Worm (Caenorhabditis elegans): Measurements from ENCODE around the gene F25B5.5.

The F25B5.5 gene

ce11 chrIII:5945865-5946264 is at the start of gene F25B5.5:
TSS of gene F25B5.5 (minus strand) at chrIII:5946124.
- TF ChIP-seq mab-5 (tag; optimal IDR thresholded peaks at IDR 0.05) (no peak), sptf-1 (tag; optimal IDR thresholded peaks at IDR 0.05) (no peak), mep-1 (tag; optimal IDR thresholded peaks at IDR 0.05) (no peak), sem-2 (GFP tag; optimal IDR thresholded peaks at IDR 0.05) (no peak), lin-32 (GFP tag; optimal IDR thresholded peaks at IDR 0.05) (no peak), cnd-1 (tag; optimal IDR thresholded peaks at IDR 0.05) (no peak)

- TF ChIP-seq snpc-4 (tag; optimal IDR thresholded peaks at IDR 0.05) (no peak), unc-39 (tag; optimal IDR thresholded peaks at IDR 0.05) (no peak), nhr-2 (tag; optimal IDR thresholded peaks at IDR 0.05) (no peak), pha-4 (tag; optimal IDR thresholded peaks at IDR 0.05) (no peak)
Observed at ce11 chrIII:5992913-5993312, 47.0 kb upstream of the F25B5.5 start, which contains the start of gene T04C9.1. TSS of gene T04C9.1 (plus strand) at chrIII:5993213.

ce11 chrIII:5992043-5992442 is 46.1 kb upstream of the F25B5.5 start:
- TF ChIP-seq sptf-1 (tag; optimal IDR thresholded peaks at IDR 0.05), result peak; percentile 3
- peak; percentile 94 for TF ChIP-seq ces-1 (GFP tag; optimal IDR thresholded peaks at IDR 0.05)
- TF ChIP-seq elt-3 (tag; optimal IDR thresholded peaks at IDR 0.05), result no peak

ce11 chrIII:5991142-5991930 is 45.4 kb upstream of the F25B5.5 start, which contains the start of gene T04C9.2:
TSS of gene T04C9.2 (plus strand) at chrIII:5991880.
- TF ChIP-seq pha-4 (tag; optimal IDR thresholded peaks at IDR 0.05) (no peak), ham-2 (GFP tag; optimal IDR thresholded peaks at IDR 0.05) (no peak), elt-1 (tag; optimal IDR thresholded peaks at IDR 0.05; ENCODE audit: borderline replicate concordance, insufficient read depth) (peak; percentile 12), nhr-12 (tag; optimal IDR thresholded peaks at IDR 0.05) (no peak), ces-1 (GFP tag; optimal IDR thresholded peaks at IDR 0.05) (no peak), cnd-1 (tag; optimal IDR thresholded peaks at IDR 0.05) (no peak), unc-62 (GFP tag; optimal IDR thresholded peaks at IDR 0.05) (peak; percentile 51), flh-1 (GFP tag; optimal IDR thresholded peaks at IDR 0.05) (no peak)

DNA sequence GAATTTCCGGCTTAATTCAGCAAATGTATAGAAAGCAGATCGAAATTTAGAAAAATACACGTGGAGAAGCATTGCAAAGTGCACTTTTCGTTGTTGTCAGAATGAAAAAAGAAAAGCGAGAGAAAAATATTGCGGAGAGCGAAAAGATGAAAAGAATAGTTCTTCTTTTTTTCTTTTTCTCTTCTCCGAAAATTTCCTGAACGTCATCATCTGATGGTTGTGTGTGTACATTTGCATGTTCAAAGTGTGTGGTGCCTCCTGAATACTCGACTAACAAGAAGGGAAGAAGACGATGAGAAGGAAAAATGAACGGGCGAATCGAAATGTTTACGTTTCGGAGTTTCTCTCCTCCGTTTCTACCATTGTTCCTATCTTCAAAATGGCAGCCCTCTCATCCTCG is 44.2 kb upstream of the F25B5.5 start:
- TF ChIP-seq cnd-1 (tag; optimal IDR thresholded peaks at IDR 0.05) (no peak), ztf-11 (tag; optimal IDR thresholded peaks at IDR 0.05) (no peak), hlh-1 (tag; optimal IDR thresholded peaks at IDR 0.05) (no peak), snpc-4 (tag; optimal IDR thresholded peaks at IDR 0.05) (no peak), elt-3 (tag; optimal IDR thresholded peaks at IDR 0.05) (no peak), flh-1 (GFP tag; optimal IDR thresholded peaks at IDR 0.05) (no peak), ham-2 (GFP tag; optimal IDR thresholded peaks at IDR 0.05) (no peak)

DNA sequence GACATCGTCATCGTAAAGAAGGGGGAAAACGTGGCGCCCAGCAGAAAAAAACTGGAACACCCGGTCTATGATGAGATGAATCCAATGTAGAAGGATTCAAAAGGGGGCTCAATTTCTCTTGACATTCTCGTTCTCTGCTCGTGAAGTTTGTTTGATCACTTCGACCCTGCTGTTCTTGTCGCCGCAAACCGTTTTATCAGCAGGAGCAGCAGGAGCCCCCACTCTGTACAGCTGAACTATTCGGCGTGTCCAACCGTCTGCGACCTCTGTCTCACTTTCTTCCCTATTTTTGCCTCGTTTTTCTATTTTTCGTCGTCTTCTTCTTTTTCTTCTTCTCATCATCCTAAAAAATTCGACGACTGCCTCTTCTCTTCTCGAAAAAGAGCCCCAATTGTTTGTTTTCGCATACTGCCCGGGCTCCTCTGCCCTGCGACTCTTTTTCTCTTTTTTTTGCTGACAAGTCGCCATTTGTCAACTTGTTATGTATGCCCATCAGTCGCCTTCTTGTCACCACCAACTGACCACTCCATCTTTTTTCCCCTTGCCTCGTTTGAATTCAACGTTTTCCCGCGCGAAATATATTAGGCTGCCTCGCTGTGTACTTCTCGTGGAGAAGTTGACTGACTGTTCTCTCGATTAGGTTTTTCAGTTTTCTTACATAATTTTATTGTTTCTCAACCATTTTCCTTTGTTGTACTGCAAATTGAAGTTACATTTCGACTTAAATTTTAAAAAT is 43.2 kb upstream of the F25B5.5 start:
- no peak for TF ChIP-seq nhr-28 (tag; optimal IDR thresholded peaks at IDR 0.05)
- TF ChIP-seq ces-1 (GFP tag; optimal IDR thresholded peaks at IDR 0.05), result peak; percentile 22
- TF ChIP-seq sptf-1 (tag; optimal IDR thresholded peaks at IDR 0.05), result no peak
- peak; percentile 71 for TF ChIP-seq unc-62 (GFP tag; optimal IDR thresholded peaks at IDR 0.05)
- peak; percentile 35 for TF ChIP-seq hlh-1 (tag; optimal IDR thresholded peaks at IDR 0.05)
- TF ChIP-seq nhr-76 (tag; optimal IDR thresholded peaks at IDR 0.05), result no peak
- TF ChIP-seq ham-2 (GFP tag; optimal IDR thresholded peaks at IDR 0.05), result no peak

ce11 chrIII:5988461-5988860 is 42.5 kb upstream of the F25B5.5 start:
- TF ChIP-seq lsy-2 (tag; optimal IDR thresholded peaks at IDR 0.05), result no peak
- TF ChIP-seq lin-13 (tag; optimal IDR thresholded peaks at IDR 0.05), result no peak
- TF ChIP-seq mep-1 (tag; optimal IDR thresholded peaks at IDR 0.05), result no peak
- no peak for TF ChIP-seq elt-1 (tag; optimal IDR thresholded peaks at IDR 0.05; ENCODE audit: borderline replicate concordance, insufficient read depth)
- TF ChIP-seq nhr-76 (tag; optimal IDR thresholded peaks at IDR 0.05), result no peak
- TF ChIP-seq ceh-83 (GFP tag; optimal IDR thresholded peaks at IDR 0.05), result peak; percentile 41
- no peak for TF ChIP-seq drap-1 (GFP tag; optimal IDR thresholded peaks at IDR 0.05)
- no peak for TF ChIP-seq M03D4.4 (tag; optimal IDR thresholded peaks at IDR 0.05)

Measured in whole organism, mixed stage, embryonic.